Worm (Caenorhabditis elegans) whole organism, L3 larva: ENCODE data around the gene npr-36.

ENCODE experiments used
- R02D3.7 ChIP-seq: fragments of 150-350 bp; optimal IDR thresholded peaks from 2 replicates; lab custom pipeline; 2014; ENCODE audit warnings: missing biosample characterization, missing genetic modification characterization
- aly-2 ChIP-seq: fragments of 150-350 bp; optimal IDR thresholded peaks from 2 replicates; lab custom pipeline; 2014; ENCODE audit warnings: missing biosample characterization, missing genetic modification characterization
- ceh-82 ChIP-seq: fragments of 150-350 bp; optimal IDR thresholded peaks from 2 replicates; lab custom pipeline; 2014; ENCODE audit warnings: missing biosample characterization, missing genetic modification characterization
- fkh-10 ChIP-seq: sonication (generic microtip); optimal IDR thresholded peaks from 2 replicates; lab custom pipeline; 2017; ENCODE audit warnings: missing biosample characterization, missing genetic modification reagents, missing genetic modification characterization
- nhr-23 ChIP-seq: fragments of 150-350 bp; optimal IDR thresholded peaks from 2 replicates; lab custom pipeline; 2014; ENCODE audit warnings: missing biosample characterization, missing genetic modification reagents, missing genetic modification characterization
- nhr-237 ChIP-seq: fragments of 150-350 bp; optimal IDR thresholded peaks from 2 replicates; lab custom pipeline; 2014; ENCODE audit warnings: missing biosample characterization, missing genetic modification characterization
- nhr-76 ChIP-seq: fragments of 150-350 bp; sonication (generic microtip); optimal IDR thresholded peaks from 5 replicates; lab custom pipeline; 2014; ENCODE audit warnings: missing biosample characterization, missing genetic modification characterization
- nhr-77 ChIP-seq: fragments of 150-350 bp; optimal IDR thresholded peaks from 2 replicates; lab custom pipeline; 2014; ENCODE audit warnings: missing biosample characterization, missing genetic modification characterization
- pqm-1 ChIP-seq: fragments of 150-350 bp; optimal IDR thresholded peaks from 2 replicates; lab custom pipeline; 2017; ENCODE audit warnings: missing biosample characterization, missing genetic modification characterization, inconsistent platforms
- snpc-4 ChIP-seq: fragments of 150-350 bp; optimal IDR thresholded peaks from 2 replicates; lab custom pipeline; 2014; ENCODE audit warnings: missing biosample characterization, missing genetic modification characterization
- unc-62 ChIP-seq: fragments of 150-350 bp; sonication (generic microtip); optimal IDR thresholded peaks from 4 replicates; lab custom pipeline; 2014; ENCODE audit warnings: missing biosample characterization, missing genetic modification reagents, missing genetic modification characterization

DNA sequence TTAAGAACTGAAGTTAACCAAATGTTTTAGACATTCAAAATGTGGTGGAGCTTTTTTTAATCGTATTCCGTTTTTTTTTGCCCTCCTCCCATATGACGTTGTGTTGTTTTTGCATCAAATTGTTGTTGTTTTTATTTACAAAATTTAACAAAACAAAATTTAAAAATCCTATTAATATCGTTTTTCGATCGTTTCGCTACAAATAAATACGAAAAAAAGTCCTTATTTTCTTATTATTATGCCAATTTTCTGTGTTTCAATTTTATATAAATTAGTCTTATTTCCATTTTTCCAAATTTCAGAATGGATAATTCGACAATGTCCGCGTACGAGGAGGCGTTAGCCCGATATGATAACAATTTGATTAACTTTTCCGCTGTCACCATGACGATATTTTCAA lies at the start of gene npr-36:
- TF ChIP-seq nhr-76 (tag; lab: Kevin White, UChicago) = no peak
- TF ChIP-seq unc-62 = no peak
- no peak for TF ChIP-seq aly-2
- TF ChIP-seq nhr-237 (tag; lab: Kevin White, UChicago) = no peak
- no peak for TF ChIP-seq R02D3.7
- no peak for TF ChIP-seq pqm-1 (tag; lab: Kevin White, UChicago)
- TF ChIP-seq nhr-77 (tag; lab: Kevin White, UChicago) = no peak
- TF ChIP-seq snpc-4 (tag; lab: Kevin White, UChicago) = no peak
- no peak for TF ChIP-seq nhr-23 (tag; lab: Kevin White, UChicago)
- no peak for TF ChIP-seq fkh-10 (GFP tag; lab: Kevin White, UChicago)
- TF ChIP-seq ceh-82 (tag; lab: Kevin White, UChicago) = no peak
